Worm (Caenorhabditis elegans) whole organism, midembryonic: ENCODE measurements around the gene R07E4.5.

Experiments
- T22C8.4 ChIP-seq: fragments of 200-800 bp; sonication (Bioruptor generic); IDR thresholded peaks from 2 replicates; pipeline ENCODE4 v1.3.6; 2022; ENCODE audit warnings: missing genetic modification characterization, missing compliant biosample characterization
- flt-1 ChIP-seq: fragments of 200-800 bp; sonication (Bioruptor generic); IDR thresholded peaks from 2 replicates; pipeline ENCODE4 v1.3.6; 2022; ENCODE audit warnings: missing genetic modification characterization, missing compliant biosample characterization
- klf-2 ChIP-seq: fragments of 200-800 bp; sonication (Bioruptor generic); conservative IDR thresholded peaks from 2 replicates; pipeline ENCODE4 v1.3.6; 2022; ENCODE audit warnings: missing genetic modification reagents, missing genetic modification characterization, missing compliant biosample characterization
- tab-1 ChIP-seq: fragments of 200-800 bp; sonication (Bioruptor generic); IDR thresholded peaks from 2 replicates; pipeline ENCODE4 v1.3.6; 2022; ENCODE audit warnings: missing genetic modification characterization, missing compliant biosample characterization

DNA sequence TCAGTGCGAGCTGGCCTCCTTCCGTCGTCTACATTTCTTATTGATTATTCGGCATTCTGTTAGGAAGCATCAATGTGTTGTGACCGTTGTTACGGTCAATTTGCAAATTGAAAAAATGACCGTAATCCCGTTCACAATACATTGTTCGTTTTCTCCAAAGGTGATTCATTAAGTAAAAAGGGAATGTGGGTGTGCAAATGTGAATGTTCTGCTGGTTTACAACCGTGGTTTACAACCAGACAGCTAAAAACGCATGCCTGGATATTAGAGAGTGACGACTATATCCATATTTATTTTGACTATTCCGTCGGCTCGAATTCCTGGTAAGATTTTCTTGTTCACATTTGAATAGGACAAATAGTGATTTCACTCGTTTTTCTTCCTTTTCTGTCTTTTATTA, 33.9 kb downstream of the R07E4.5 start, which contains the start of gene capa-1:
- no peak for TF ChIP-seq tab-1 (GFP tag; lab: Robert Waterston, UW)
- TF ChIP-seq T22C8.4 (GFP tag; lab: Robert Waterston, UW) = no peak
- no peak for TF ChIP-seq flt-1
- no peak for TF ChIP-seq klf-2 (GFP tag; lab: Robert Waterston, UW)
